Worm (Caenorhabditis elegans): ENCODE measurements around the gene C15B12.8.

- TF ChIP-seq hmbx-1 (tag; optimal IDR thresholded peaks at IDR 0.05) (no peak), ets-7 (tag; optimal IDR thresholded peaks at IDR 0.05) (no peak), scrt-1 (GFP tag; IDR thresholded peaks at IDR 0.05) (no peak)
Measured at ce11 chrX:6511985-6512384, 37.9 kb downstream of the C15B12.8 start, which contains the start of gene ttr-35.

Data from whole organism, early embryonic.